Worm (Caenorhabditis elegans) whole organism, mixed stage, embryonic: ENCODE data around the gene gly-14.

Experiments used
- M03D4.4 ChIP-seq: sonication (generic microtip); optimal IDR thresholded peaks from 2 replicates; lab custom pipeline; 2017; ENCODE audit warnings: mild to moderate bottlenecking, missing genetic modification characterization, missing compliant biosample characterization
- bed-3 ChIP-seq: fragments of 200-800 bp; sonication (Bioruptor generic); optimal IDR thresholded peaks from 3 replicates; lab custom pipeline; 2018; ENCODE audit warnings: mild to moderate bottlenecking, missing genetic modification characterization, moderate library complexity, missing compliant biosample characterization
- blmp-1 ChIP-seq: fragments of 150-350 bp; optimal IDR thresholded peaks from 2 replicates; lab custom pipeline; 2014; ENCODE audit warnings: missing biosample characterization, missing genetic modification characterization
- ceh-39 ChIP-seq: fragments of 150-350 bp; optimal IDR thresholded peaks from 2 replicates; lab custom pipeline; 2014; ENCODE audit warnings: missing biosample characterization, missing genetic modification characterization
- ceh-43 ChIP-seq: fragments of 200-800 bp; sonication (Bioruptor generic); optimal IDR thresholded peaks from 2 replicates; lab custom pipeline; 2018; ENCODE audit warnings: mild to moderate bottlenecking, missing genetic modification characterization, moderate library complexity, missing compliant biosample characterization
- ceh-83 ChIP-seq: fragments of 200-800 bp; sonication (Bioruptor generic); optimal IDR thresholded peaks from 2 replicates; lab custom pipeline; 2018; ENCODE audit warnings: mild to moderate bottlenecking, missing genetic modification characterization, missing compliant biosample characterization
- ces-1 ChIP-seq: fragments of 150-350 bp; optimal IDR thresholded peaks from 2 replicates; lab custom pipeline; 2014; ENCODE audit warnings: missing biosample characterization, missing genetic modification reagents, missing genetic modification characterization
- cnd-1 ChIP-seq: fragments of 200-800 bp; sonication (Bioruptor generic); optimal IDR thresholded peaks from 2 replicates; lab custom pipeline; 2018; ENCODE audit warnings: mild to moderate bottlenecking, missing genetic modification characterization, missing compliant biosample characterization
- drap-1 ChIP-seq: fragments of 200-800 bp; sonication (Bioruptor generic); optimal IDR thresholded peaks from 3 replicates; lab custom pipeline; 2018; ENCODE audit warnings: mild to moderate bottlenecking, missing genetic modification characterization, missing compliant biosample characterization
- elt-1 ChIP-seq: sonication (generic microtip); optimal IDR thresholded peaks from 2 replicates; lab custom pipeline; 2017; ENCODE audit warnings: missing genetic modification characterization, mild to moderate bottlenecking, missing compliant biosample characterization, antibody characterized with exemption, moderate library complexity, borderline replicate concordance; ENCODE audit not compliant: insufficient read depth
- elt-3 ChIP-seq: fragments of 150-350 bp; optimal IDR thresholded peaks from 2 replicates; lab custom pipeline; 2014; ENCODE audit warnings: missing biosample characterization, missing genetic modification characterization
- flh-1 ChIP-seq: fragments of 200-800 bp; sonication (Bioruptor generic); optimal IDR thresholded peaks from 2 replicates; lab custom pipeline; 2018; ENCODE audit warnings: mild to moderate bottlenecking, missing genetic modification characterization, moderate library complexity, missing compliant biosample characterization
- ham-2 ChIP-seq: fragments of 200-800 bp; sonication (Bioruptor generic); optimal IDR thresholded peaks from 2 replicates; lab custom pipeline; 2018; ENCODE audit warnings: mild to moderate bottlenecking, missing genetic modification characterization, missing compliant biosample characterization
- hlh-1 ChIP-seq: fragments of 150-350 bp; optimal IDR thresholded peaks from 2 replicates; lab custom pipeline; 2014; ENCODE audit warnings: missing biosample characterization, missing genetic modification reagents, missing genetic modification characterization
- lin-13 ChIP-seq: fragments of 150-350 bp; optimal IDR thresholded peaks from 2 replicates; lab custom pipeline; 2014; ENCODE audit warnings: missing biosample characterization, missing genetic modification characterization
- lin-32 ChIP-seq: fragments of 200-800 bp; sonication (Bioruptor generic); optimal IDR thresholded peaks from 2 replicates; lab custom pipeline; 2018; ENCODE audit warnings: mild to moderate bottlenecking, missing genetic modification characterization, missing compliant biosample characterization
- lsy-2 ChIP-seq: fragments of 150-350 bp; optimal IDR thresholded peaks from 2 replicates; lab custom pipeline; 2014; ENCODE audit warnings: missing biosample characterization, missing genetic modification characterization
- mab-5 ChIP-seq: fragments of 150-350 bp; optimal IDR thresholded peaks from 2 replicates; lab custom pipeline; 2014; ENCODE audit warnings: missing biosample characterization, missing genetic modification characterization
- mep-1 ChIP-seq: fragments of 150-350 bp; optimal IDR thresholded peaks from 2 replicates; lab custom pipeline; 2017; ENCODE audit warnings: missing biosample characterization, missing genetic modification reagents, missing genetic modification characterization, inconsistent platforms
- mls-2 ChIP-seq: sonication (generic microtip); optimal IDR thresholded peaks from 2 replicates; lab custom pipeline; 2016; ENCODE audit warnings: mild to moderate bottlenecking, missing genetic modification characterization, moderate library complexity, missing compliant biosample characterization
- nhr-12 ChIP-seq: fragments of 150-350 bp; optimal IDR thresholded peaks from 2 replicates; lab custom pipeline; 2014; ENCODE audit warnings: missing biosample characterization, missing genetic modification characterization
- nhr-2 ChIP-seq: fragments of 150-350 bp; optimal IDR thresholded peaks from 2 replicates; lab custom pipeline; 2014; ENCODE audit warnings: missing biosample characterization, missing genetic modification characterization
- nhr-237 ChIP-seq: fragments of 150-350 bp; optimal IDR thresholded peaks from 2 replicates; lab custom pipeline; 2014; ENCODE audit warnings: missing biosample characterization, missing genetic modification characterization
- nhr-28 ChIP-seq: fragments of 150-350 bp; optimal IDR thresholded peaks from 2 replicates; lab custom pipeline; 2014; ENCODE audit warnings: missing biosample characterization, missing genetic modification characterization
- nhr-76 ChIP-seq: sonication (generic microtip); optimal IDR thresholded peaks from 2 replicates; lab custom pipeline; 2017; ENCODE audit warnings: missing biosample characterization, missing genetic modification characterization
- pha-4 ChIP-seq: fragments of 150-350 bp; optimal IDR thresholded peaks from 2 replicates; lab custom pipeline; 2018; ENCODE audit warnings: missing biosample characterization, missing genetic modification reagents, missing genetic modification characterization
- sem-2 ChIP-seq: fragments of 200-800 bp; sonication (Bioruptor generic); optimal IDR thresholded peaks from 2 replicates; lab custom pipeline; 2018; ENCODE audit warnings: mild to moderate bottlenecking, missing genetic modification characterization, missing compliant biosample characterization
- snpc-4 ChIP-seq: fragments of 150-350 bp; optimal IDR thresholded peaks from 2 replicates; lab custom pipeline; 2014; ENCODE audit warnings: missing biosample characterization, missing genetic modification characterization
- sptf-1 ChIP-seq: sonication (generic microtip); optimal IDR thresholded peaks from 2 replicates; lab custom pipeline; 2017; ENCODE audit warnings: mild to moderate bottlenecking, missing genetic modification characterization, moderate library complexity, missing compliant biosample characterization
- tbx-8 ChIP-seq: fragments of 200-800 bp; sonication (Bioruptor generic); optimal IDR thresholded peaks from 2 replicates; lab custom pipeline; 2018; ENCODE audit warnings: mild to moderate bottlenecking, missing genetic modification characterization, moderate library complexity, missing compliant biosample characterization
- unc-120 ChIP-seq: sonication (generic microtip); optimal IDR thresholded peaks from 2 replicates; lab custom pipeline; 2017; ENCODE audit warnings: missing genetic modification characterization, missing compliant biosample characterization; ENCODE audit not compliant: poor library complexity, severe bottlenecking
- unc-39 ChIP-seq: fragments of 150-350 bp; optimal IDR thresholded peaks from 2 replicates; lab custom pipeline; 2014; ENCODE audit warnings: missing biosample characterization, missing genetic modification characterization
- unc-62 ChIP-seq: fragments of 150-350 bp; optimal IDR thresholded peaks from 2 replicates; lab custom pipeline; 2014; ENCODE audit warnings: missing biosample characterization, missing genetic modification reagents, missing genetic modification characterization
- zip-8 ChIP-seq: fragments of 150-350 bp; optimal IDR thresholded peaks from 2 replicates; lab custom pipeline; 2014; ENCODE audit warnings: missing biosample characterization, missing genetic modification characterization
- ztf-11 ChIP-seq: fragments of 150-350 bp; optimal IDR thresholded peaks from 2 replicates; lab custom pipeline; 2014; ENCODE audit warnings: missing biosample characterization, missing genetic modification characterization

gly-14 gene

DNA sequence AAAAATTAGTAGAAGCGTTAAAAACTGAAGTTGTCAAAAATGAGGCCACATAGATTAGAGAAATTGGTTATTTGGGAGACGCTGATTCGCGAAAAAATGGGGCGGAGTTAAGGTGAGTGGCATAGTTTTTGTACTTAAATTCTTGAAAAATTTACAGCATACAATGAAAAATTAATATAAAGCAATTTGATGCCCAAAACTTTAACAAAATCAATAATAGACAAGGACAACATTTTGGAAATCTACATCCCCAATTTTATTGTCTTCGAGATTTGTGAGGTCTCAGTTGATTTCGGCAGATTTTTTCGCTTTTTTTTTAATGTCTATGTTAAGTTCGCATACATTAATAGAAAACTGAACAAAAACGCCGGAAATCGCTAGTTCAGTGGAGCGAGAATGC, 16.8 kb downstream of the gly-14 start:
- no peak for TF ChIP-seq unc-39
- TF ChIP-seq lin-32 (GFP tag; lab: Kevin White, UChicago): peak; percentile 35
- TF ChIP-seq cnd-1: peak; percentile 22
- no peak for TF ChIP-seq blmp-1 (tag; lab: Kevin White, UChicago)
- TF ChIP-seq unc-120 (tag; lab: Kevin White, UChicago): no peak
- peak; percentile 66 for TF ChIP-seq sptf-1 (tag; lab: Kevin White, UChicago)
- TF ChIP-seq M03D4.4 (tag; lab: Kevin White, UChicago): no peak
- TF ChIP-seq unc-62 (GFP tag; lab: Kevin White, UChicago): no peak
- TF ChIP-seq bed-3 (GFP tag; lab: Kevin White, UChicago): peak; percentile 61
- peak; percentile 10 for TF ChIP-seq sem-2 (GFP tag; lab: Kevin White, UChicago)
- TF ChIP-seq tbx-8 (GFP tag; lab: Kevin White, UChicago): peak; percentile 73
- TF ChIP-seq ces-1 (GFP tag; lab: Kevin White, UChicago): peak; percentile 31
- no peak for TF ChIP-seq drap-1 (GFP tag; lab: Kevin White, UChicago)
- no peak for TF ChIP-seq nhr-2
- no peak for TF ChIP-seq elt-1 (tag; lab: Kevin White, UChicago)
- peak; percentile 29 for TF ChIP-seq mls-2
- TF ChIP-seq, all 35 proteins: peak for 8

DNA sequence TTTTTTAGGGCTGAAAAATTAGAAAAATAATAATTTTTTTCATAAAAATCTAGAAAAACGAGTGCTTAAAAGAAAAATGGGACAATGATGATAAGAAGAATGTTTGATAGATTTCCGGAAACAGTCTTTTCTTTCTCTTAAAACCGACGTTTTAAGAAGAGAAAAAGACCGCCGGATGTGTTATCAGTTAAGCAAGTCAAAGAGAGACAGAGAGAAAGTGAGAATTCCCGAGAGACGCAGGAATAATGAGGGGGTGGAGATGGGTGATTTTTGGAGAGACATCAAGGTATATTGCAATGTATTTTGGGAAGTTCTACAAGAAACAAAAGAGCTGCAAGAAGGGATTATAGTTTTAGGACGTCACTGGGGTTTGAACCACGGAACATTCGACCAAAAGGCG, 17.5 kb downstream of the gly-14 start, which contains the start of gene C34C12.9:
C34C12.9 (minus strand) TSS at position 16 of the 400 bp plus-strand sequence.
- TF ChIP-seq mls-2 (no peak), elt-1 (tag; lab: Kevin White, UChicago) (no peak), unc-120 (tag; lab: Kevin White, UChicago) (no peak), blmp-1 (tag; lab: Kevin White, UChicago) (no peak), ztf-11 (no peak), ham-2 (no peak), ceh-43 (GFP tag; lab: Kevin White, UChicago) (no peak), lsy-2 (no peak), hlh-1 (tag; lab: Kevin White, UChicago) (no peak), elt-3 (tag; lab: Kevin White, UChicago) (no peak), sptf-1 (tag; lab: Kevin White, UChicago) (no peak)

DNA sequence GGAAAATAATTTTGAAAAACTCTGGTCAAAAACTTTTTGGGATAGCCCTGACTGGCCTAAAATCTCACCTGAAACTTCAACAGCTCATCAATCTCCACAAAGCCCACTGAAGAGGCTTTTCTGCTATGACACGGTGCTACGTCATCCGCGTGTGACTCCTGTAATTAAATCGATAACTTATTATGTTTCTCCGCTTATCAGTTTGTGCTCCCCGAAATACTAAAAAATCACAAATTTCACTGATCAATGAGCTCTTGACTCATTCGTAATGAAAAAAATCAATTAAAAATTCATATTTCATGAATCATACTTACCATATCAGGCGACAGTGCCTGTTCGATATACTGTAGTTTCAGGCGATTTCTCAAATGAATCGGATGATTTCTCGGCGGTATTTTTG, 18.0 kb downstream of the gly-14 start:
- TF ChIP-seq cnd-1 (no peak), mls-2 (no peak), M03D4.4 (tag; lab: Kevin White, UChicago) (no peak), elt-1 (tag; lab: Kevin White, UChicago) (no peak), ztf-11 (no peak), ceh-39 (tag; lab: Kevin White, UChicago) (no peak), ham-2 (no peak), unc-39 (no peak), drap-1 (GFP tag; lab: Kevin White, UChicago) (no peak), nhr-2 (no peak), ceh-43 (GFP tag; lab: Kevin White, UChicago) (no peak), nhr-28 (tag; lab: Kevin White, UChicago) (no peak)

DNA sequence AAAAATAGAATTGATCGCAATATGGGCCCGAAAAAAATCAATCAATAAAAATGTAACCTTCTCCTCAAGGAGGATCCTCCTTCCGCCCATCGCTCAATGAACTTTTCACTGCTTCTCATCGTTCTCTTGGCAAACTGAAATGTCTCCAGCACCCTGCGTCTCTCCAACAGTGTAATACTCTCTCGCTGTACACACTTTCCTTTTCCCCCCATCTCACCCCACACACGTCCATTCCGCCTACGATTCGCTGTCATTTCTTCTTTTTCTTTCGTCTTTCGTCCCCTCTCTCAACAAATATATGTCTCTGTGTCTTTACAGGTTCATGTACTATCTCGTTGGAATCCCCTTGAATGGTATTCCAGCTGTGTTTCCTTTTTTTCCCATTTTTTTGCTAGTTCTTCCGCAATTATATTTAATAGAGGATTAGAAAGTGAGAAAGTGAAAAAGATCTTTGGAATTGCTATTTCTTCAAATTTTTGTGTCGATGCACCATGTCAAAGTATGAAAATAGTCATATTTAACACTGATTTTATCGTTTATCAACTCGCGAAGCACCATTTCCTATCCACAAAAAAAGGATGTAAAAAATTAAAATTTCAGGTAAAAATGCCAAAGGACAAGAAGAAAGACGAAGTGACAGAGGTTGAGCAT, 21.5 kb downstream of the gly-14 start, which contains the start of gene rsu-1:
rsu-1 (plus strand) TSS at position 601 of the 651 bp plus-strand sequence.
- TF ChIP-seq mls-2 (no peak), nhr-2 (no peak), flh-1 (no peak), nhr-12 (tag; lab: Kevin White, UChicago) (no peak), cnd-1 (no peak), snpc-4 (no peak), nhr-76 (tag; lab: Kevin White, UChicago) (no peak), nhr-237 (tag; lab: Kevin White, UChicago) (peak; percentile 33), lsy-2 (peak; percentile 60), elt-3 (tag; lab: Kevin White, UChicago) (no peak), lin-13 (tag; lab: Kevin White, UChicago) (no peak), sem-2 (GFP tag; lab: Kevin White, UChicago) (no peak), unc-62 (GFP tag; lab: Kevin White, UChicago) (peak; percentile 81), zip-8 (tag; lab: Kevin White, UChicago) (no peak), ceh-83 (GFP tag; lab: Kevin White, UChicago) (no peak), ztf-11 (no peak), mab-5 (tag; lab: Kevin White, UChicago) (no peak), unc-39 (no peak), ces-1 (GFP tag; lab: Kevin White, UChicago) (peak; percentile 18), lin-32 (GFP tag; lab: Kevin White, UChicago) (no peak), ceh-39 (tag; lab: Kevin White, UChicago) (no peak), ceh-43 (GFP tag; lab: Kevin White, UChicago) (no peak), mep-1 (tag; lab: Kevin White, UChicago) (peak; percentile 61), drap-1 (GFP tag; lab: Kevin White, UChicago) (no peak), nhr-28 (tag; lab: Kevin White, UChicago) (no peak), sptf-1 (tag; lab: Kevin White, UChicago) (no peak), tbx-8 (GFP tag; lab: Kevin White, UChicago) (no peak), hlh-1 (tag; lab: Kevin White, UChicago) (peak; percentile 40), bed-3 (GFP tag; lab: Kevin White, UChicago) (no peak), blmp-1 (tag; lab: Kevin White, UChicago) (peak; percentile 32), M03D4.4 (tag; lab: Kevin White, UChicago) (peak; percentile 42), elt-1 (tag; lab: Kevin White, UChicago) (no peak), pha-4 (peak; percentile 48), unc-120 (tag; lab: Kevin White, UChicago) (peak; percentile 89), ham-2 (no peak)
